Fruit fly (Drosophila melanogaster) whole organism, embryonic: Measurements from ENCODE around the gene ninaE.
A peak's percentile ranks its signal among the peaks of the same experiment; 100 is the strongest.

Source experiments
- Abd-B ChIP-seq: fragments of 200-800 bp; sonication (Bioruptor generic); optimal IDR thresholded peaks from 2 replicates; lab custom pipeline; 2018; ENCODE audit warnings: missing biosample characterization, mild to moderate bottlenecking, missing genetic modification characterization, moderate library complexity
- B-H2 ChIP-seq: fragments of 200-800 bp; sonication (Bioruptor generic); optimal IDR thresholded peaks from 2 replicates; lab custom pipeline; 2018; ENCODE audit warnings: missing biosample characterization, mild to moderate bottlenecking, missing genetic modification characterization
- BEAF-32 ChIP-seq: fragments of 200-800 bp; sonication (Bioruptor generic); optimal IDR thresholded peaks from 3 replicates; lab custom pipeline; 2017; ENCODE audit warnings: missing biosample characterization, missing genetic modification characterization, mild to moderate bottlenecking, moderate library complexity, missing genetic modification reagents
- Bgb ChIP-seq: fragments of 200-800 bp; sonication (Bioruptor generic); IDR thresholded peaks from 2 replicates; pipeline ENCODE4 v1.3.6; 2022; ENCODE audit warnings: missing biosample characterization, missing genetic modification characterization; ENCODE audit not compliant: partially characterized antibody
- CG10565 ChIP-seq: fragments of 200-800 bp; sonication (Bioruptor generic); optimal IDR thresholded peaks from 3 replicates; lab custom pipeline; 2016; ENCODE audit warnings: missing biosample characterization, mild to moderate bottlenecking, missing genetic modification characterization
- CG11695 ChIP-seq: fragments of 200-800 bp; sonication (Bioruptor generic); IDR thresholded peaks from 3 replicates; pipeline ENCODE4 v1.3.6; 2022; ENCODE audit warnings: missing biosample characterization, missing genetic modification characterization
- CG12104 ChIP-seq: fragments of 200-800 bp; sonication (Bioruptor generic); optimal IDR thresholded peaks from 3 replicates; lab custom pipeline; 2016; ENCODE audit warnings: missing biosample characterization, missing genetic modification characterization
- CG12942 ChIP-seq: fragments of 200-800 bp; sonication (Bioruptor generic); optimal IDR thresholded peaks from 3 replicates; lab custom pipeline; 2016; ENCODE audit warnings: missing biosample characterization, missing genetic modification characterization
- CG1647 ChIP-seq: fragments of 200-800 bp; sonication (Bioruptor generic); optimal IDR thresholded peaks from 3 replicates; lab custom pipeline; 2016; ENCODE audit warnings: missing biosample characterization, missing genetic modification characterization
- CG17328 ChIP-seq: fragments of 200-800 bp; sonication (Bioruptor generic); IDR thresholded peaks from 2 replicates; pipeline ENCODE4 v1.3.6; 2022; ENCODE audit warnings: missing biosample characterization, missing genetic modification characterization
- CG17568 ChIP-seq: fragments of 200-800 bp; sonication (Bioruptor generic); optimal IDR thresholded peaks from 2 replicates; lab custom pipeline; 2018; ENCODE audit warnings: missing biosample characterization, mild to moderate bottlenecking, missing genetic modification characterization, moderate library complexity
- CG18619 ChIP-seq: fragments of 200-800 bp; sonication (Bioruptor generic); optimal IDR thresholded peaks from 3 replicates; lab custom pipeline; 2017; ENCODE audit warnings: missing biosample characterization, mild to moderate bottlenecking, missing genetic modification characterization
- CG3281 ChIP-seq: fragments of 200-800 bp; sonication (Bioruptor generic); optimal IDR thresholded peaks from 3 replicates; lab custom pipeline; 2017; ENCODE audit warnings: missing biosample characterization, mild to moderate bottlenecking, missing genetic modification characterization
- CG3995 ChIP-seq: fragments of 200-800 bp; sonication (Bioruptor generic); optimal IDR thresholded peaks from 3 replicates; lab custom pipeline; 2016; ENCODE audit warnings: missing biosample characterization, missing genetic modification characterization
- CG6683 ChIP-seq: fragments of 200-800 bp; sonication (Bioruptor generic); optimal IDR thresholded peaks from 2 replicates; lab custom pipeline; 2017; ENCODE audit warnings: missing biosample characterization, mild to moderate bottlenecking, missing genetic modification characterization, missing genetic modification reagents
- CG6854 ChIP-seq: fragments of 200-800 bp; sonication (Bioruptor generic); optimal IDR thresholded peaks from 3 replicates; lab custom pipeline; 2017; ENCODE audit warnings: missing biosample characterization, mild to moderate bottlenecking, missing genetic modification characterization
- CoRest ChIP-seq: fragments of 200-800 bp; sonication (Bioruptor generic); optimal IDR thresholded peaks from 3 replicates; lab custom pipeline; 2018; ENCODE audit warnings: missing biosample characterization, mild to moderate bottlenecking, missing genetic modification characterization, moderate library complexity
- Dek ChIP-seq: fragments of 200-800 bp; sonication (Bioruptor generic); optimal IDR thresholded peaks from 3 replicates; lab custom pipeline; 2019; ENCODE audit warnings: missing biosample characterization, mild to moderate bottlenecking, missing genetic modification characterization, moderate library complexity
- Dp ChIP-seq: fragments of 200-800 bp; sonication (Bioruptor generic); optimal IDR thresholded peaks from 2 replicates; lab custom pipeline; 2018; ENCODE audit warnings: missing biosample characterization, mild to moderate bottlenecking, missing genetic modification characterization, moderate library complexity
- Gsc ChIP-seq: fragments of 200-800 bp; sonication (Bioruptor generic); IDR thresholded peaks from 2 replicates; pipeline ENCODE4 v1.3.6; 2022; ENCODE audit warnings: missing biosample characterization, missing genetic modification characterization
- HLHmδ ChIP-seq: fragments of 200-800 bp; sonication (Bioruptor generic); optimal IDR thresholded peaks from 2 replicates; lab custom pipeline; 2018; ENCODE audit warnings: missing biosample characterization, mild to moderate bottlenecking, missing genetic modification characterization, moderate library complexity
- HmgZ ChIP-seq: fragments of 200-800 bp; sonication (Bioruptor generic); optimal IDR thresholded peaks from 2 replicates; lab custom pipeline; 2018; ENCODE audit warnings: missing biosample characterization, mild to moderate bottlenecking, missing genetic modification characterization
- Hr78 ChIP-seq, 2 experiments: fragments of 200-800 bp in 1 of 2; fragments of >200 bp in 1 of 2; sonication (Bioruptor generic) in 1 of 2; optimal IDR thresholded peaks; 2 replicates each; lab custom pipeline; 2017 to 2019; ENCODE audit warnings: missing biosample characterization in 2 of 2, missing genetic modification characterization in 2 of 2, mild to moderate bottlenecking in 1 of 2, moderate library complexity in 1 of 2
- NfI ChIP-seq: fragments of 200-800 bp; sonication (Bioruptor generic); optimal IDR thresholded peaks from 3 replicates; lab custom pipeline; 2018; ENCODE audit warnings: missing biosample characterization, mild to moderate bottlenecking, missing genetic modification characterization, moderate library complexity
- Optix ChIP-seq: fragments of 200-800 bp; sonication (Bioruptor generic); IDR thresholded peaks from 3 replicates; pipeline ENCODE4 v1.3.6; 2022; ENCODE audit warnings: missing biosample characterization, missing genetic modification characterization
- Pdp1 ChIP-seq, 2 experiments: fragments of 200-800 bp; sonication (Bioruptor generic); optimal IDR thresholded peaks; 3 replicates each; lab custom pipeline; 2016; ENCODE audit warnings: missing biosample characterization in 2 of 2, missing genetic modification characterization in 2 of 2, mild to moderate bottlenecking in 1 of 2, moderate library complexity in 1 of 2
- Poxn ChIP-seq: fragments of 200-800 bp; sonication (Bioruptor generic); IDR thresholded peaks from 2 replicates; pipeline ENCODE4 v1.3.6; 2022; ENCODE audit warnings: missing biosample characterization, missing genetic modification characterization
- Sox100B ChIP-seq: fragments of 200-800 bp; sonication (Bioruptor generic); optimal IDR thresholded peaks from 3 replicates; lab custom pipeline; 2018; ENCODE audit warnings: missing biosample characterization, mild to moderate bottlenecking, missing genetic modification characterization
- Sox102F ChIP-seq: fragments of 200-800 bp; sonication (Bioruptor generic); optimal IDR thresholded peaks from 2 replicates; lab custom pipeline; 2018; ENCODE audit warnings: missing biosample characterization, mild to moderate bottlenecking, missing genetic modification characterization, moderate library complexity
- cato ChIP-seq: fragments of 200-800 bp; sonication (Bioruptor generic); optimal IDR thresholded peaks from 2 replicates; lab custom pipeline; 2016; ENCODE audit warnings: missing biosample characterization, missing genetic modification characterization, borderline replicate concordance
- croc ChIP-seq: fragments of 200-800 bp; sonication (Bioruptor generic); conservative IDR thresholded peaks from 3 replicates; pipeline ENCODE4 v1.3.6; 2022; ENCODE audit warnings: missing biosample characterization, missing genetic modification characterization
- crp ChIP-seq, 2 experiments: fragments of 200-800 bp; sonication (Bioruptor generic); optimal IDR thresholded peaks; 2 replicates in 1 of 2; 3 replicates in 1 of 2; lab custom pipeline; 2017; ENCODE audit warnings: missing biosample characterization in 2 of 2, missing genetic modification characterization in 2 of 2, mild to moderate bottlenecking in 1 of 2, moderate library complexity in 1 of 2
- danr ChIP-seq: fragments of 200-800 bp; sonication (Bioruptor generic); IDR thresholded peaks from 2 replicates; pipeline ENCODE4 v1.3.6; 2022; ENCODE audit warnings: missing biosample characterization, missing genetic modification characterization
- emc ChIP-seq: fragments of 200-800 bp; sonication (Bioruptor generic); optimal IDR thresholded peaks from 2 replicates; lab custom pipeline; 2016; ENCODE audit warnings: missing biosample characterization, missing genetic modification characterization
- en ChIP-seq: fragments of 200-800 bp; sonication (Bioruptor generic); optimal IDR thresholded peaks from 2 replicates; lab custom pipeline; 2016; ENCODE audit warnings: missing biosample characterization, missing genetic modification characterization
- esg ChIP-seq: fragments of 200-800 bp; sonication (Bioruptor generic); conservative IDR thresholded peaks from 2 replicates; pipeline ENCODE4 v1.3.6; 2022; ENCODE audit warnings: missing biosample characterization, missing genetic modification characterization
- eve ChIP-seq, 2 experiments: fragments of >200 bp; optimal IDR thresholded peaks; 2 replicates each; lab custom pipeline; 2017; ENCODE audit warnings: missing biosample characterization in 2 of 2, missing genetic modification characterization in 2 of 2
- ewg ChIP-seq: fragments of 200-800 bp; sonication (Bioruptor generic); optimal IDR thresholded peaks from 3 replicates; lab custom pipeline; 2017; ENCODE audit warnings: mild to moderate bottlenecking, missing biosample characterization, missing genetic modification reagents, missing genetic modification characterization
- fd64A ChIP-seq: fragments of 200-800 bp; sonication (Bioruptor generic); optimal IDR thresholded peaks from 3 replicates; lab custom pipeline; 2018; ENCODE audit warnings: missing biosample characterization, mild to moderate bottlenecking, missing genetic modification characterization
- ftz-f1 ChIP-seq: fragments of 200-800 bp; sonication (Bioruptor generic); optimal IDR thresholded peaks from 2 replicates; lab custom pipeline; 2016; ENCODE audit warnings: missing biosample characterization, missing genetic modification characterization
- gcm ChIP-seq: fragments of 200-800 bp; sonication (Bioruptor generic); optimal IDR thresholded peaks from 2 replicates; lab custom pipeline; 2019; ENCODE audit warnings: missing biosample characterization, mild to moderate bottlenecking, missing genetic modification characterization, moderate library complexity
- lola ChIP-seq, 3 experiments: fragments of >200 bp in 2 of 3; fragments of 200-800 bp in 1 of 3; sonication (Bioruptor generic) in 1 of 3; optimal IDR thresholded peaks; 2 replicates each; lab custom pipeline; 2017 to 2019; ENCODE audit warnings: missing biosample characterization in 3 of 3, missing genetic modification characterization in 3 of 3, mild to moderate bottlenecking in 1 of 3, moderate library complexity in 1 of 3
- odd ChIP-seq: fragments of 200-800 bp; sonication (Bioruptor generic); optimal IDR thresholded peaks from 2 replicates; lab custom pipeline; 2017; ENCODE audit warnings: missing biosample characterization, mild to moderate bottlenecking, missing genetic modification characterization
- pan ChIP-seq, 4 experiments: fragments of >200 bp in 3 of 4; fragments of 200-800 bp in 1 of 4; sonication (Bioruptor generic) in 1 of 4; optimal IDR thresholded peaks in 3 of 4; IDR thresholded peaks in 1 of 4; 2 replicates each; pipeline versions ENCODE4 v1.3.6 to Lab custom; 2017 to 2022; ENCODE audit warnings: missing biosample characterization in 2 of 4, missing genetic modification characterization in 2 of 4, mixed read lengths in 1 of 4
- slbo ChIP-seq: fragments of 200-800 bp; sonication (Bioruptor generic); IDR thresholded peaks from 2 replicates; pipeline ENCODE4 v1.3.6; 2022; ENCODE audit warnings: missing biosample characterization, missing genetic modification characterization
- tup ChIP-seq: fragments of 200-800 bp; sonication (Bioruptor generic); optimal IDR thresholded peaks from 2 replicates; lab custom pipeline; 2016; ENCODE audit warnings: missing biosample characterization, mild to moderate bottlenecking, missing genetic modification characterization, moderate library complexity
- unc-4 ChIP-seq: fragments of 200-800 bp; sonication (Bioruptor generic); IDR thresholded peaks from 2 replicates; pipeline ENCODE4 v1.3.6; 2022; ENCODE audit warnings: missing biosample characterization, missing genetic modification characterization; ENCODE audit not compliant: partially characterized antibody

Gene ninaE

dm6 chr3R:19847591-19848256, 40.3 kb downstream of the ninaE start (continued):
- TF ChIP-seq cato (GFP tag; lab: Kevin White, UChicago), result no peak
- TF ChIP-seq Sox100B (GFP tag; lab: Kevin White, UChicago), result peak; percentile 41
- TF ChIP-seq Sox102F (GFP tag; lab: Kevin White, UChicago), result no peak
- TF ChIP-seq Poxn (GFP tag; lab: Robert Waterston, UW), result no peak
- TF ChIP-seq croc (GFP tag; lab: Robert Waterston, UW), result no peak
- TF ChIP-seq en (GFP tag; lab: Kevin White, UChicago), result peak; percentile 1
- TF ChIP-seq CG18619, result peak; percentile 4
- no peak for TF ChIP-seq CG3995
- TF ChIP-seq Bgb (GFP tag; lab: Robert Waterston, UW), result no peak
- no peak for TF ChIP-seq ewg (GFP tag; lab: Kevin White, UChicago)
- TF ChIP-seq B-H2 (GFP tag; lab: Kevin White, UChicago), result peak; percentile 51
- no peak for TF ChIP-seq CG10565 (GFP tag; lab: Kevin White, UChicago)
- TF ChIP-seq HLHmδ (GFP tag; lab: Kevin White, UChicago), result no peak
- TF ChIP-seq CoRest (tag; lab: Kevin White, UChicago), result no peak
- peak; percentile 57 for TF ChIP-seq fd64A (GFP tag; lab: Kevin White, UChicago)
- TF ChIP-seq CG3281, result no peak
- TF ChIP-seq slbo, result no peak
- no peak for TF ChIP-seq Gsc (GFP tag; lab: Robert Waterston, UW)
- TF ChIP-seq CG12104, result no peak
- peak; percentile 82 for TF ChIP-seq CG17568 (GFP tag; lab: Kevin White, UChicago)
- TF ChIP-seq Hr78 (GFP tag; optimal IDR thresholded peaks at IDR 0.05; lab: Kevin White, UChicago), result peak in 1 of 2 experiments; percentile 81
- no peak for TF ChIP-seq Abd-B (GFP tag; lab: Kevin White, UChicago)
- peak in 1 of 2 experiments; percentile 84 for TF ChIP-seq Pdp1 (GFP tag; optimal IDR thresholded peaks at IDR 0.05; lab: Kevin White, UChicago)
- peak; percentile 76 for TF ChIP-seq odd
- TF ChIP-seq emc (GFP tag; lab: Kevin White, UChicago), result no peak
- no peak for TF ChIP-seq CG1647
- no peak for TF ChIP-seq Dp
- peak; percentile 68 for TF ChIP-seq HmgZ (tag; lab: Kevin White, UChicago)
- no peak for TF ChIP-seq pan (optimal IDR thresholded peaks at IDR 0.05; lab: Kevin White, UChicago)
- peak in 1 of 2 experiments; percentile 40 for TF ChIP-seq pan (GFP tag; optimal IDR thresholded peaks at IDR 0.05 in 1 of 2, IDR thresholded peaks at IDR 0.05 in 1 of 2)
- no peak for TF ChIP-seq esg (GFP tag; lab: Robert Waterston, UW)
- no peak for TF ChIP-seq unc-4 (GFP tag; lab: Robert Waterston, UW)
- no peak for TF ChIP-seq tup
- no peak for TF ChIP-seq NfI (GFP tag; lab: Kevin White, UChicago)
- no peak for TF ChIP-seq BEAF-32 (GFP tag; lab: Kevin White, UChicago)
- TF ChIP-seq gcm (GFP tag; lab: Kevin White, UChicago), result peak; percentile 55
- TF ChIP-seq Optix (GFP tag; lab: Robert Waterston, UW), result no peak
- no peak; the same call in 1 of the 3 replicates for TF ChIP-seq CG11695 (GFP tag; lab: Robert Waterston, UW)
- TF ChIP-seq lola (GFP tag; optimal IDR thresholded peaks at IDR 0.05; lab: Kevin White, UChicago), result peak in 1 of 3 experiments; percentile 36
- peak; percentile 37 for TF ChIP-seq Dek (tag; lab: Kevin White, UChicago)
- no peak for TF ChIP-seq CG12942
- TF ChIP-seq CG17328 (GFP tag; lab: Robert Waterston, UW), result peak; percentile 22; the same call in 1 of the 2 replicates
- no peak for TF ChIP-seq CG6854
- TF ChIP-seq crp (GFP tag; optimal IDR thresholded peaks at IDR 0.05; lab: Kevin White, UChicago), result peak in 1 of 2 experiments; percentile 72
- no peak for TF ChIP-seq CG6683 (GFP tag; lab: Kevin White, UChicago)
- no peak for TF ChIP-seq danr (GFP tag; lab: Robert Waterston, UW)
- no peak for TF ChIP-seq eve (GFP tag; optimal IDR thresholded peaks at IDR 0.05; lab: Kevin White, UChicago)
- peak; percentile 89 for TF ChIP-seq ftz-f1 (GFP tag; lab: Kevin White, UChicago)
